Fruit fly (Drosophila melanogaster) whole organism, prepupa: ENCODE data around the gene CG13002.

Experiments
- CG10631 ChIP-seq: fragments of 200-800 bp; sonication (Bioruptor generic); optimal IDR thresholded peaks from 2 replicates; lab custom pipeline; 2016; ENCODE audit warnings: missing biosample characterization, missing genetic modification characterization
- CG11294 ChIP-seq: fragments of 200-800 bp; sonication (Bioruptor generic); IDR thresholded peaks from 2 replicates; pipeline ENCODE4 v1.3.6; 2022; ENCODE audit warnings: missing biosample characterization, missing genetic modification characterization
- CG31627 ChIP-seq: fragments of 200-800 bp; sonication (Bioruptor generic); optimal IDR thresholded peaks from 3 replicates; lab custom pipeline; 2016; ENCODE audit warnings: missing biosample characterization, missing genetic modification characterization
- CG6163 ChIP-seq: fragments of 200-800 bp; sonication (Bioruptor generic); IDR thresholded peaks from 3 replicates; pipeline ENCODE4 v1.3.6; 2022; ENCODE audit warnings: missing biosample characterization, missing genetic modification characterization
- CG6808 ChIP-seq: fragments of 200-800 bp; sonication (Bioruptor generic); optimal IDR thresholded peaks from 3 replicates; lab custom pipeline; 2017; ENCODE audit warnings: missing biosample characterization, missing genetic modification characterization, mild to moderate bottlenecking, moderate library complexity, missing genetic modification reagents
- CG7368 ChIP-seq: fragments of 200-800 bp; sonication (Bioruptor generic); optimal IDR thresholded peaks from 3 replicates; lab custom pipeline; 2016; ENCODE audit warnings: missing biosample characterization, missing genetic modification characterization
- Eip93F ChIP-seq: fragments of 200-800 bp; sonication (Bioruptor generic); optimal IDR thresholded peaks from 2 replicates; lab custom pipeline; 2016; ENCODE audit warnings: missing biosample characterization, mild to moderate bottlenecking, missing genetic modification characterization
- Ets21C ChIP-seq: fragments of 200-800 bp; sonication (Bioruptor generic); optimal IDR thresholded peaks from 3 replicates; lab custom pipeline; 2016; ENCODE audit warnings: missing biosample characterization, missing genetic modification characterization
- Ets96B ChIP-seq: fragments of 200-800 bp; optimal IDR thresholded peaks from 2 replicates; lab custom pipeline; 2019; ENCODE audit warnings: missing biosample characterization, mild to moderate bottlenecking, missing genetic modification characterization, moderate library complexity
- Sox102F ChIP-seq: fragments of 200-800 bp; sonication (Bioruptor generic); optimal IDR thresholded peaks from 2 replicates; lab custom pipeline; 2016; ENCODE audit warnings: missing biosample characterization, mild to moderate bottlenecking, missing genetic modification characterization
- net ChIP-seq: fragments of 200-800 bp; sonication (Bioruptor generic); optimal IDR thresholded peaks from 3 replicates; lab custom pipeline; 2016; ENCODE audit warnings: missing biosample characterization, missing genetic modification characterization
- topi ChIP-seq: fragments of 200-800 bp; sonication (Bioruptor generic); optimal IDR thresholded peaks from 3 replicates; lab custom pipeline; 2016; ENCODE audit warnings: missing biosample characterization, missing genetic modification characterization
- vri ChIP-seq: fragments of 200-800 bp; sonication (Bioruptor generic); optimal IDR thresholded peaks from 3 replicates; lab custom pipeline; 2016; ENCODE audit warnings: missing biosample characterization, mild to moderate bottlenecking, missing genetic modification characterization

The CG13002 gene

DNA sequence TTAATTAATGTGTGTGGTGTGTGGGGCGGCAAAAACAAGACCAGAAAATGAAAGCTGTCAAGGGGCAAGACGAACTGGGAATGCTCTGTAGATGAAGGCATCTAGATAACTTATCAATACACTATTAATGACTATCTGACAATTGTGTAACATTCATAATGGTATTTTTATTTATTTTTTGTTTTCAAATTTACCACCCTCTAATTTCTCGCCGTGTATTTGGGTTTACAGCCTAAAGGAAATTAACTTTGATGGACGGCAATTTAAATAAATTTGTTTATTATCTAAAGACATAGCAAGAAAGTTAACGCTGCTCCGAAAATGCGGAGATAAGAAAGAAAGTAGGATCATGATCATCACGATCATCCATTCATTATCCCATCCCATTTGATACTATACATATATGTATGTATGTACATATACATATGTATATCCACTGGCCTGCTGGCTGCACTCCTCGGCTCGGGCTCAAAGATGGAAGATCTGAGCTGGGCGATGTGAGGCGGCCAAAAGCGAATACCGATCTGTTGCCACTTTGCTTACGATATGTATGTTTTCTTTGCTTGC is 43.3 kb downstream of the CG13002 start (continued):
- TF ChIP-seq CG11294: no peak
- TF ChIP-seq Ets21C (GFP tag; lab: Kevin White, UChicago): peak; percentile 20
- peak; percentile 26 for TF ChIP-seq CG31627 (GFP tag; lab: Kevin White, UChicago)
- no peak for TF ChIP-seq CG7368 (GFP tag; lab: Kevin White, UChicago)
- no peak for TF ChIP-seq vri (GFP tag; lab: Kevin White, UChicago)
- peak; percentile 47 for TF ChIP-seq topi
- TF ChIP-seq CG10631: peak; percentile 4

DNA sequence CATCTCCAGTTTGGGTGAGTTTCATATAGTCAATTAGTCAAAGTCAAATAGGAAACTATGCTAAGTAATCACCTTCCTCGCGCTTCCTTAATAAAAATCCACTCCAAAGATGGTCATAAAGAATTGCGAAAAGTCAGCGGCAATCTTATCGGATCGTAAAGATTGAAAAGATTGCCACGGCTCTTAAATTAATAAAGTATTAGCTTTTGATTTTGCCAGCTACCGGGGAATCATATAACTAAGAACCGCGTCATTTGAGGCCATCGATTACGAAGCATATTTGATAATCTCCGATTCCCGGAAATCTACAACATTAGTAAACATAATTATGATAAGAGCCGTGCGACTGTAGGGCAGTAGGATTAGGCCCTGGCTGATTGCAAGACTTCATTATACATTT is 44.8 kb downstream of the CG13002 start:
- no peak for TF ChIP-seq Eip93F (GFP tag; lab: Kevin White, UChicago)
- TF ChIP-seq Sox102F (GFP tag; lab: Kevin White, UChicago): no peak
- TF ChIP-seq Ets96B: no peak
- no peak for TF ChIP-seq CG6808 (GFP tag; lab: Kevin White, UChicago)
- TF ChIP-seq CG6163 (GFP tag; lab: Robert Waterston, UW): no peak

DNA sequence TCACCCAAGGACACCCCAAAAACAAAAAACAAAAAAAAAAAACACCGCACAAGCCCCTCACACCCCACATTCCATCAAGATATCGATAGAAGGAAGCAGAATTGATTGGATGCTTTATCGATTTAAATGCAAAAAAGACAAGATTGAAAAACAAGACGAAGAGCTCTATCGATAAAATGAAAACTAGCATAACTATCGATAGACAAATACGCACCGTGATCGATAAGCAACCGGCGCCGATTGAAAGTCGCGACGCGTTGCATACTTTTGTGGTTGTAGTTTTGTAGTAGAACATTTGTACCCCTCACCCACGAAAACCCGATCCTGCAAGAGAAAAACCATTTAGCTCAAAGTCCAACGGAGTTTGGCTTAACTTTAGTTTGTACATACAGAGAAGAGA is 47.1 kb downstream of the CG13002 start:
- no peak for TF ChIP-seq vri (GFP tag; lab: Kevin White, UChicago)
- no peak for TF ChIP-seq net (GFP tag; lab: Kevin White, UChicago)
